Fruit fly (Drosophila melanogaster) whole organism, embryonic: ENCODE data around the gene ast.
A peak's percentile ranks its signal among the peaks of the same experiment; 100 is the strongest.

Experiments
- Bgb ChIP-seq: fragments of 200-800 bp; sonication (Bioruptor generic); IDR thresholded peaks from 2 replicates; pipeline ENCODE4 v1.3.6; 2022; ENCODE audit warnings: missing biosample characterization, missing genetic modification characterization; ENCODE audit not compliant: partially characterized antibody
- CG10366 ChIP-seq: fragments of 200-800 bp; sonication (Bioruptor generic); IDR thresholded peaks from 2 replicates; pipeline ENCODE4 v1.3.6; 2022; ENCODE audit warnings: missing biosample characterization, missing genetic modification characterization
- CG10959 ChIP-seq: fragments of 200-800 bp; sonication (Bioruptor generic); IDR thresholded peaks from 2 replicates; pipeline ENCODE4 v1.3.6; 2022; ENCODE audit warnings: missing biosample characterization, missing genetic modification characterization
- CG11504 ChIP-seq: fragments of 200-800 bp; sonication (Bioruptor generic); optimal IDR thresholded peaks from 3 replicates; lab custom pipeline; 2019; ENCODE audit warnings: missing biosample characterization, mild to moderate bottlenecking, missing genetic modification characterization, moderate library complexity
- CG13424 ChIP-seq: fragments of 200-800 bp; sonication (Bioruptor generic); optimal IDR thresholded peaks from 2 replicates; lab custom pipeline; 2019; ENCODE audit warnings: missing biosample characterization, mild to moderate bottlenecking, missing genetic modification characterization, moderate library complexity
- CG14860 ChIP-seq: fragments of 200-800 bp; sonication (Bioruptor generic); IDR thresholded peaks from 3 replicates; pipeline ENCODE4 v1.3.6; 2022; ENCODE audit warnings: missing biosample characterization, missing genetic modification characterization; ENCODE audit not compliant: partially characterized antibody
- CG1529 ChIP-seq: fragments of 200-800 bp; sonication (Bioruptor generic); optimal IDR thresholded peaks from 3 replicates; lab custom pipeline; 2018; ENCODE audit warnings: missing biosample characterization, missing genetic modification characterization
- CG18262 ChIP-seq: fragments of 200-800 bp; optimal IDR thresholded peaks from 3 replicates; lab custom pipeline; 2019; ENCODE audit warnings: missing biosample characterization, mild to moderate bottlenecking, missing genetic modification characterization, moderate library complexity
- CG18599 ChIP-seq: fragments of 200-800 bp; sonication (Bioruptor generic); optimal IDR thresholded peaks from 3 replicates; lab custom pipeline; 2017; ENCODE audit warnings: missing biosample characterization, missing genetic modification characterization, mild to moderate bottlenecking, moderate library complexity, missing genetic modification reagents
- CG2120 ChIP-seq: fragments of 200-800 bp; sonication (Bioruptor generic); optimal IDR thresholded peaks from 3 replicates; lab custom pipeline; 2016; ENCODE audit warnings: missing biosample characterization, missing genetic modification characterization
- CG31224 ChIP-seq: fragments of 200-800 bp; sonication (Bioruptor generic); IDR thresholded peaks from 2 replicates; pipeline ENCODE4 v1.3.6; 2022; ENCODE audit warnings: missing biosample characterization, missing genetic modification characterization
- CG3163 ChIP-seq: fragments of 200-800 bp; sonication (Bioruptor generic); optimal IDR thresholded peaks from 3 replicates; lab custom pipeline; 2016; ENCODE audit warnings: missing biosample characterization, missing genetic modification characterization
- CG7839 ChIP-seq: fragments of 200-800 bp; sonication (Bioruptor generic); optimal IDR thresholded peaks from 3 replicates; lab custom pipeline; 2018; ENCODE audit warnings: missing biosample characterization, mild to moderate bottlenecking, missing genetic modification characterization, moderate library complexity
- CG8290 ChIP-seq, 3 experiments: fragments of 200-800 bp; sonication (Bioruptor generic); optimal IDR thresholded peaks; 2 replicates each; lab custom pipeline; 2016 to 2019; ENCODE audit warnings: missing biosample characterization in 3 of 3, missing genetic modification characterization in 3 of 3, mild to moderate bottlenecking in 2 of 3, moderate library complexity in 1 of 3
- CG9932 ChIP-seq: fragments of 200-800 bp; sonication (Bioruptor generic); IDR thresholded peaks from 2 replicates; pipeline ENCODE4 v1.3.6; 2022; ENCODE audit warnings: missing biosample characterization, missing genetic modification characterization
- CoRest ChIP-seq: fragments of 200-800 bp; sonication (Bioruptor generic); optimal IDR thresholded peaks from 3 replicates; lab custom pipeline; 2018; ENCODE audit warnings: missing biosample characterization, mild to moderate bottlenecking, missing genetic modification characterization, moderate library complexity
- D19A ChIP-seq: fragments of 200-800 bp; optimal IDR thresholded peaks from 3 replicates; lab custom pipeline; 2019; ENCODE audit warnings: missing biosample characterization, mild to moderate bottlenecking, missing genetic modification characterization, moderate library complexity
- Deaf1 ChIP-seq: fragments of 200-800 bp; optimal IDR thresholded peaks from 3 replicates; lab custom pipeline; 2019; ENCODE audit warnings: missing biosample characterization, mild to moderate bottlenecking, missing genetic modification characterization, moderate library complexity
- Doc2 ChIP-seq: fragments of 200-800 bp; sonication (Bioruptor generic); IDR thresholded peaks from 2 replicates; pipeline ENCODE4 v1.3.6; 2022; ENCODE audit warnings: missing biosample characterization, missing genetic modification characterization
- Dp ChIP-seq: fragments of 200-800 bp; sonication (Bioruptor generic); optimal IDR thresholded peaks from 2 replicates; lab custom pipeline; 2018; ENCODE audit warnings: missing biosample characterization, mild to moderate bottlenecking, missing genetic modification characterization, moderate library complexity
- Fer3 ChIP-seq: fragments of 200-800 bp; sonication (Bioruptor generic); optimal IDR thresholded peaks from 2 replicates; lab custom pipeline; 2018; ENCODE audit warnings: missing biosample characterization, mild to moderate bottlenecking, missing genetic modification characterization, moderate library complexity
- HmgD ChIP-seq: fragments of 200-800 bp; sonication (Bioruptor generic); optimal IDR thresholded peaks from 3 replicates; lab custom pipeline; 2016; ENCODE audit warnings: missing biosample characterization, missing genetic modification characterization
- Hmr ChIP-seq: fragments of 200-800 bp; sonication (Bioruptor generic); optimal IDR thresholded peaks from 3 replicates; lab custom pipeline; 2017; ENCODE audit warnings: mild to moderate bottlenecking, missing biosample characterization, missing genetic modification reagents, missing genetic modification characterization
- Med ChIP-seq: fragments of 200-800 bp; sonication (Bioruptor generic); peaks from one replicate; lab custom pipeline; 2016; ENCODE audit warnings: missing biosample characterization, missing genetic modification characterization, mild to moderate bottlenecking, inconsistent platforms, moderate library complexity
- Mrtf ChIP-seq: fragments of 200-800 bp; sonication (Bioruptor generic); IDR thresholded peaks from 3 replicates; pipeline ENCODE4 v1.3.6; 2022; ENCODE audit warnings: missing biosample characterization, missing genetic modification characterization
- NfI ChIP-seq: fragments of 200-800 bp; sonication (Bioruptor generic); optimal IDR thresholded peaks from 3 replicates; lab custom pipeline; 2018; ENCODE audit warnings: missing biosample characterization, mild to moderate bottlenecking, missing genetic modification characterization, moderate library complexity
- Oli ChIP-seq: fragments of 200-800 bp; sonication (Bioruptor generic); optimal IDR thresholded peaks from 2 replicates; lab custom pipeline; 2018; ENCODE audit warnings: missing biosample characterization, mild to moderate bottlenecking, missing genetic modification characterization, moderate library complexity
- Vsx1 ChIP-seq: fragments of 200-800 bp; sonication (Bioruptor generic); optimal IDR thresholded peaks from 2 replicates; lab custom pipeline; 2017; ENCODE audit warnings: missing biosample characterization, mild to moderate bottlenecking, missing genetic modification characterization, missing genetic modification reagents
- abd-A ChIP-seq: fragments of 200-800 bp; sonication (Bioruptor generic); optimal IDR thresholded peaks from 3 replicates; lab custom pipeline; 2019; ENCODE audit warnings: missing biosample characterization, mild to moderate bottlenecking, missing genetic modification characterization, moderate library complexity
- amos ChIP-seq: fragments of 200-800 bp; sonication (Bioruptor generic); IDR thresholded peaks from 2 replicates; pipeline ENCODE4 v1.3.6; 2022; ENCODE audit warnings: missing biosample characterization, missing genetic modification characterization; ENCODE audit not compliant: partially characterized antibody
- az2 ChIP-seq: fragments of 200-800 bp; sonication (Bioruptor generic); optimal IDR thresholded peaks from 3 replicates; lab custom pipeline; 2016; ENCODE audit warnings: missing biosample characterization, missing genetic modification characterization
- bab2 ChIP-seq: fragments of 200-800 bp; sonication (Bioruptor generic); optimal IDR thresholded peaks from 2 replicates; lab custom pipeline; 2016; ENCODE audit warnings: missing biosample characterization, missing genetic modification characterization
- cg ChIP-seq: fragments of 200-800 bp; sonication (Bioruptor generic); optimal IDR thresholded peaks from 3 replicates; lab custom pipeline; 2019; ENCODE audit warnings: missing biosample characterization, mild to moderate bottlenecking, missing genetic modification characterization, moderate library complexity
- chinmo ChIP-seq: fragments of 200-800 bp; sonication (Bioruptor generic); IDR thresholded peaks from 4 replicates; pipeline ENCODE4 v1.3.6; 2022; ENCODE audit warnings: missing biosample characterization, missing genetic modification characterization; ENCODE audit not compliant: partially characterized antibody
- cwo ChIP-seq: fragments of 200-800 bp; sonication (Bioruptor generic); optimal IDR thresholded peaks from 3 replicates; lab custom pipeline; 2017; ENCODE audit warnings: missing biosample characterization, missing genetic modification characterization, mild to moderate bottlenecking, moderate library complexity, missing genetic modification reagents
- exex ChIP-seq: fragments of 200-800 bp; sonication (Bioruptor generic); optimal IDR thresholded peaks from 4 replicates; lab custom pipeline; 2018; ENCODE audit warnings: missing biosample characterization, mild to moderate bottlenecking, missing genetic modification characterization, moderate library complexity
- grau ChIP-seq: fragments of 200-800 bp; optimal IDR thresholded peaks from 3 replicates; lab custom pipeline; 2019; ENCODE audit warnings: missing biosample characterization, mild to moderate bottlenecking, missing genetic modification characterization, moderate library complexity
- ind ChIP-seq: fragments of 200-800 bp; sonication (Bioruptor generic); optimal IDR thresholded peaks from 3 replicates; lab custom pipeline; 2016; ENCODE audit warnings: missing biosample characterization, missing genetic modification characterization
- lilli ChIP-seq: fragments of 200-800 bp; sonication (Bioruptor generic); optimal IDR thresholded peaks from 3 replicates; lab custom pipeline; 2016; ENCODE audit warnings: missing biosample characterization, missing genetic modification characterization
- lmd ChIP-seq: fragments of 200-800 bp; sonication (Bioruptor generic); IDR thresholded peaks from 2 replicates; pipeline ENCODE4 v1.3.6; 2022; ENCODE audit warnings: missing biosample characterization, missing genetic modification characterization
- nerfin-1 ChIP-seq: fragments of 200-800 bp; sonication (Bioruptor generic); optimal IDR thresholded peaks from 3 replicates; lab custom pipeline; 2019; ENCODE audit warnings: missing biosample characterization, mild to moderate bottlenecking, missing genetic modification characterization, moderate library complexity
- nerfin-2 ChIP-seq: fragments of 200-800 bp; sonication (Bioruptor generic); IDR thresholded peaks from 2 replicates; pipeline ENCODE4 v1.3.6; 2022; ENCODE audit warnings: missing biosample characterization, missing genetic modification characterization; ENCODE audit not compliant: partially characterized antibody
- row ChIP-seq: fragments of 200-800 bp; sonication (Bioruptor generic); IDR thresholded peaks from 3 replicates; pipeline ENCODE4 v1.3.6; 2022; ENCODE audit warnings: missing biosample characterization, missing genetic modification characterization
- scrt ChIP-seq: fragments of 200-800 bp; sonication (Bioruptor generic); optimal IDR thresholded peaks from 2 replicates; lab custom pipeline; 2018; ENCODE audit warnings: missing biosample characterization, mild to moderate bottlenecking, missing genetic modification characterization, moderate library complexity
- sd ChIP-seq: fragments of 200-800 bp; sonication (Bioruptor generic); optimal IDR thresholded peaks from 3 replicates; lab custom pipeline; 2018; ENCODE audit warnings: missing biosample characterization, mild to moderate bottlenecking, missing genetic modification characterization, moderate library complexity
- slou ChIP-seq: fragments of 200-800 bp; sonication (Bioruptor generic); optimal IDR thresholded peaks from 3 replicates; lab custom pipeline; 2016; ENCODE audit warnings: missing biosample characterization, missing genetic modification characterization
- vfl ChIP-seq: fragments of 200-800 bp; sonication (Bioruptor generic); optimal IDR thresholded peaks from 2 replicates; lab custom pipeline; 2016; ENCODE audit warnings: missing biosample characterization, missing genetic modification characterization
- wor ChIP-seq: fragments of 200-800 bp; sonication (Bioruptor generic); IDR thresholded peaks from 2 replicates; pipeline ENCODE4 v1.3.6; 2022; ENCODE audit warnings: missing biosample characterization, missing genetic modification characterization

ast gene

dm6 chr2L:1047965-1048364 is 29.8 kb upstream of the ast start, which contains the start of gene IA-2:
IA-2 (minus strand) TSS chr2L:1048053.
- TF ChIP-seq scrt (peak; percentile 42), CG9932 (GFP tag; lab: Robert Waterston, UW) (0 out of 2 replicates have a peak, but pooled peaks have one; percentile 8), nerfin-2 (GFP tag; lab: Robert Waterston, UW) (0 out of 2 replicates have a peak, but pooled peaks have one; percentile 32), abd-A (tag; lab: Kevin White, UChicago) (peak; percentile 6), nerfin-1 (peak; percentile 70), Bgb (GFP tag; lab: Robert Waterston, UW) (peak; percentile 34; the same call in 1 of the 2 replicates), Deaf1 (tag; lab: Kevin White, UChicago) (peak; percentile 92), Dp (GFP tag; lab: Kevin White, UChicago) (no peak), amos (GFP tag; lab: Robert Waterston, UW) (peak; percentile 30; the same call in 1 of the 2 replicates), chinmo (GFP tag; lab: Robert Waterston, UW) (0 out of 4 replicates have a peak, but pooled peaks have one; percentile 26), Med (GFP tag; lab: Kevin White, UChicago) (peak; percentile 72), grau (peak; percentile 70), CG10959 (GFP tag; lab: Robert Waterston, UW) (no peak), cg (GFP tag; lab: Kevin White, UChicago) (peak; percentile 45), CG8290 (GFP tag; optimal IDR thresholded peaks at IDR 0.05; lab: Kevin White, UChicago) (no peak), CG8290 (tag; optimal IDR thresholded peaks at IDR 0.05; lab: Kevin White, UChicago) (peak in 1 of 2 experiments; percentile 22), sd (tag; lab: Kevin White, UChicago) (peak; percentile 33), HmgD (no peak), Doc2 (GFP tag; lab: Robert Waterston, UW) (no peak)
- TF ChIP-seq, all 482 proteins: peak for 14

- peak; percentile 67 for TF ChIP-seq CG18599 (GFP tag; lab: Kevin White, UChicago)
- peak; percentile 5 for TF ChIP-seq lilli
- TF ChIP-seq row (GFP tag; lab: Robert Waterston, UW) = peak; percentile 43
- no peak for TF ChIP-seq Vsx1
- peak; percentile 17 for TF ChIP-seq Oli (tag; lab: Kevin White, UChicago)
- no peak for TF ChIP-seq CG1529 (GFP tag; lab: Kevin White, UChicago)
- TF ChIP-seq CG13424 = peak; percentile 25
- TF ChIP-seq CG14860 (GFP tag; lab: Robert Waterston, UW) = no peak
- TF ChIP-seq amos (GFP tag; lab: Robert Waterston, UW) = no peak
- TF ChIP-seq D19A (tag; lab: Kevin White, UChicago) = peak; percentile 14
- no peak for TF ChIP-seq bab2 (GFP tag; lab: Kevin White, UChicago)
- TF ChIP-seq vfl (GFP tag; lab: Kevin White, UChicago) = no peak
- TF ChIP-seq Fer3 (tag; lab: Kevin White, UChicago) = peak; percentile 36
- TF ChIP-seq CG31224 (GFP tag; lab: Robert Waterston, UW) = no peak
- TF ChIP-seq CG2120 (GFP tag; lab: Kevin White, UChicago) = peak; percentile 47
- TF ChIP-seq CG10366 = no peak
- TF ChIP-seq slou (GFP tag; lab: Kevin White, UChicago) = peak; percentile 43
- TF ChIP-seq CG11504 (tag; lab: Kevin White, UChicago) = peak; percentile 54
- peak; percentile 2 for TF ChIP-seq exex (tag; lab: Kevin White, UChicago)
- peak; percentile 33 for TF ChIP-seq CoRest (tag; lab: Kevin White, UChicago)
- peak; percentile 57 for TF ChIP-seq cwo (GFP tag; lab: Kevin White, UChicago)
- TF ChIP-seq Hmr (GFP tag; lab: Kevin White, UChicago) = peak; percentile 55
- no peak for TF ChIP-seq wor
- peak; percentile 19 for TF ChIP-seq NfI (GFP tag; lab: Kevin White, UChicago)
- 0 out of 2 replicates have a peak, but pooled peaks have one; percentile 22 for TF ChIP-seq lmd (GFP tag; lab: Robert Waterston, UW)
- TF ChIP-seq CG7839 = peak; percentile 53
- peak; percentile 16 for TF ChIP-seq CG18262 (tag; lab: Kevin White, UChicago)
- TF ChIP-seq CG3163 (GFP tag; lab: Kevin White, UChicago) = no peak
- TF ChIP-seq Mrtf (GFP tag; lab: Robert Waterston, UW) = no peak
- TF ChIP-seq az2 = no peak
- TF ChIP-seq ind (GFP tag; lab: Kevin White, UChicago) = peak; percentile 15
These were observed 29.3 kb upstream of the ast start for dm6 chr2L:1048427-1048826.
